Worm (Caenorhabditis elegans) whole organism, L4 larva: Measurements from ENCODE around the gene C09G9.8.

Experiments used
- ama-1 ChIP-seq: fragments of 150-350 bp; optimal IDR thresholded peaks from 2 replicates; lab custom pipeline; 2014; ENCODE audit warnings: inconsistent platforms, mixed read lengths
- lin-13 ChIP-seq: fragments of 150-350 bp; optimal IDR thresholded peaks from 2 replicates; lab custom pipeline; 2014; ENCODE audit warnings: missing biosample characterization, missing genetic modification reagents, missing genetic modification characterization
- mdl-1 ChIP-seq, 2 experiments: fragments of 150-350 bp in 1 of 2; sonication (generic microtip) in 1 of 2; optimal IDR thresholded peaks; 2 replicates each; lab custom pipeline; 2014 to 2017; ENCODE audit warnings: missing biosample characterization in 2 of 2, missing genetic modification characterization in 2 of 2
- nhr-77 ChIP-seq: fragments of 150-350 bp; optimal IDR thresholded peaks from 2 replicates; lab custom pipeline; 2014; ENCODE audit warnings: missing biosample characterization, missing genetic modification characterization

DNA sequence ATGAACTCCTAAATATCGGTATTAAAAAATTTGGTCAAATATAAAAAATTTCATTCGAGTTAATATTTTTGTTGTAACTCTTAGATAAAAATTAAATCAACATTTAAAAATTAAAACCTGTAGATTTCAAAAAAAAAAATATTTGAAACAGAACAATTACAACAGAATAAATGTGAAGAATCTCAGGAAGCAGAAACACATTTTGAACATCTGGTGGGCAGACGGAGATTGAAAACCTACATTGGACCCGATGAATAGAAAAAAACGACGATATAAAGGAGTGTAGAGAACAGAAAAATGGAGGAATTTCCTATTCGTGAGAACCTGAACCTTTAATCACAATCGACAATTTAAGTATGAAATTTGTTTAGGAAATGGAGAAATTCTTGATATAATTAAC, 42.8 kb downstream of the C09G9.8 start:
- no peak for TF ChIP-seq lin-13 (GFP tag; lab: Kevin White, UChicago)
- TF ChIP-seq nhr-77 (tag; lab: Kevin White, UChicago) = no peak
- no peak for TF ChIP-seq mdl-1 (tag; optimal IDR thresholded peaks at IDR 0.05; lab: Kevin White, UChicago)
- TF ChIP-seq ama-1 (lab: Kevin White, UChicago) = no peak
